Worm (Caenorhabditis elegans) whole organism, midembryonic: ENCODE measurements around the gene F52C12.2.

ENCODE experiments used
- T22C8.4 ChIP-seq: fragments of 200-800 bp; sonication (Bioruptor generic); IDR thresholded peaks from 2 replicates; pipeline ENCODE4 v1.3.6; 2022; ENCODE audit warnings: missing genetic modification characterization, missing compliant biosample characterization
- cog-1 ChIP-seq: sonication (generic microtip); optimal IDR thresholded peaks from 2 replicates; lab custom pipeline; 2016; ENCODE audit warnings: missing genetic modification characterization, missing compliant biosample characterization
- flt-1 ChIP-seq: fragments of 200-800 bp; sonication (Bioruptor generic); IDR thresholded peaks from 2 replicates; pipeline ENCODE4 v1.3.6; 2022; ENCODE audit warnings: missing genetic modification characterization, missing compliant biosample characterization
- klf-2 ChIP-seq: fragments of 200-800 bp; sonication (Bioruptor generic); conservative IDR thresholded peaks from 2 replicates; pipeline ENCODE4 v1.3.6; 2022; ENCODE audit warnings: missing genetic modification reagents, missing genetic modification characterization, missing compliant biosample characterization
- med-1 ChIP-seq: sonication (generic microtip); optimal IDR thresholded peaks from 2 replicates; lab custom pipeline; 2017; ENCODE audit warnings: missing genetic modification characterization, mild to moderate bottlenecking, missing compliant biosample characterization, antibody characterized with exemption, missing genetic modification reagents; ENCODE audit not compliant: insufficient read depth
- ref-1 ChIP-seq: fragments of 200-800 bp; sonication (Bioruptor generic); conservative IDR thresholded peaks from 2 replicates; pipeline ENCODE4 v1.3.6; 2022; ENCODE audit warnings: missing genetic modification reagents, missing genetic modification characterization, missing compliant biosample characterization
- tab-1 ChIP-seq: fragments of 200-800 bp; sonication (Bioruptor generic); IDR thresholded peaks from 2 replicates; pipeline ENCODE4 v1.3.6; 2022; ENCODE audit warnings: missing genetic modification characterization, missing compliant biosample characterization
- ztf-23 ChIP-seq: fragments of 200-800 bp; sonication (Bioruptor generic); IDR thresholded peaks from 2 replicates; pipeline ENCODE4 v1.3.6; 2022; ENCODE audit warnings: missing genetic modification reagents, missing genetic modification characterization, missing compliant biosample characterization
- ztf-29 ChIP-seq: fragments of 200-800 bp; sonication (Bioruptor generic); IDR thresholded peaks from 2 replicates; pipeline ENCODE4 v1.3.6; 2022; ENCODE audit warnings: missing genetic modification reagents, missing genetic modification characterization, missing compliant biosample characterization

The F52C12.2 gene

DNA sequence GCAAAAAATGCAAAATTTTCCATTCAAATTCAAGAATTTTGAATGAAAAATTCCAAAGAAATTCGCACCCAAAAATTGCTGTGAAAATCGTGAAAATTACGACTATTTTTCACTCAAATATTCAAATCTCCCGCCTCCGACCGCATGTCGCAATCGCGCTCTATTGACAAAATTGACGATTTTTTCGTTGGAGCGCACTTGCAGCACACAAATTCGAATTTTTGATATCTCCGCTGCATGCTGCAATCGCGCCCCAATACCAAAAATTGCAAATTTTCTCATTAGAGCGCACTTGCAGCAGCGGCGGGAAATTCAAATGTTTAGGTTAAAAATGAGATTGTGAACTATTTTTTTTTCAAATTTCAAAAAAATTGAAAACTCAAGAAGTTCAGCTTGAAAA is 44.4 kb downstream of the F52C12.2 start:
- TF ChIP-seq ztf-23 (GFP tag; lab: Robert Waterston, UW) = no peak
- TF ChIP-seq ref-1 (GFP tag; lab: Robert Waterston, UW) = no peak
- TF ChIP-seq klf-2 = no peak
- TF ChIP-seq T22C8.4 (GFP tag; lab: Robert Waterston, UW) = no peak
- TF ChIP-seq med-1 = no peak
- no peak for TF ChIP-seq tab-1 (GFP tag; lab: Robert Waterston, UW)
- no peak for TF ChIP-seq ztf-29 (GFP tag; lab: Robert Waterston, UW)
- no peak for TF ChIP-seq cog-1
- no peak for TF ChIP-seq flt-1 (GFP tag; lab: Robert Waterston, UW)

DNA sequence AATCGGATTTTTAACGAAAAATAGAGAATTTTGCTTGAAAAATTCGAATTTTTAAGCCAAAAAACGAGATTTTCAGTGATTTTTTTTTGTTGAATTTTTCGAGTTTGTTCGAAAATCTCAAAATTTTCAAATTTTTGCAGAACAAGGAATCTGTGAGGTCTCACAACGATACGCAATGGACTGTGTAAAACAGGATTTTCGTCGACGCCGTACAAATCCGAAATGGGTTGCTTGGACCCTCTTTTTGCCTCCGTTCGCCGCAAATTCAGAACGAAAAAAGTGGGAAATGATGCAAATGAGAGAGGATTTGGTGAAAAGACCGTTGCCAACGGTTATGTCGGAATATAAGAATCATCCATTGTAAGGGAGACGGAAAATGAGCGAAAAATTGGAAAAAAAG is 48.9 kb downstream of the F52C12.2 start:
- TF ChIP-seq klf-2 = no peak
- no peak for TF ChIP-seq flt-1 (GFP tag; lab: Robert Waterston, UW)
- no peak for TF ChIP-seq med-1
- TF ChIP-seq tab-1 (GFP tag; lab: Robert Waterston, UW) = no peak
- TF ChIP-seq ztf-29 (GFP tag; lab: Robert Waterston, UW) = no peak
- no peak for TF ChIP-seq ztf-23 (GFP tag; lab: Robert Waterston, UW)
- no peak for TF ChIP-seq ref-1 (GFP tag; lab: Robert Waterston, UW)
- TF ChIP-seq T22C8.4 (GFP tag; lab: Robert Waterston, UW) = no peak
- TF ChIP-seq cog-1 = no peak
